Worm (Caenorhabditis elegans) whole organism, young adult: ENCODE measurements around the gene Y119D3B.14.

ENCODE experiments used
- F22D6.2 ChIP-seq: sonication (generic microtip); optimal IDR thresholded peaks from 2 replicates; lab custom pipeline; 2016; ENCODE audit warnings: mild to moderate bottlenecking, missing genetic modification characterization, missing compliant biosample characterization
- F23B12.7 ChIP-seq: sonication (generic microtip); optimal IDR thresholded peaks from 2 replicates; lab custom pipeline; 2017; ENCODE audit warnings: missing genetic modification characterization, mild to moderate bottlenecking, missing compliant biosample characterization, antibody characterized with exemption, moderate library complexity; ENCODE audit not compliant: insufficient read depth
- F33H1.4 ChIP-seq: fragments of 200-800 bp; sonication (Bioruptor generic); IDR thresholded peaks from 2 replicates; pipeline ENCODE4 v1.3.6; 2022; ENCODE audit warnings: missing genetic modification reagents, missing genetic modification characterization, missing compliant biosample characterization
- F49E8.2 ChIP-seq: sonication (generic microtip); optimal IDR thresholded peaks from 3 replicates; lab custom pipeline; 2017; ENCODE audit warnings: missing genetic modification characterization, mild to moderate bottlenecking, missing compliant biosample characterization, antibody characterized with exemption, moderate library complexity; ENCODE audit not compliant: insufficient read depth
- Y67H2A.10 ChIP-seq: fragments of 200-800 bp; sonication (Bioruptor generic); conservative IDR thresholded peaks from 2 replicates; pipeline ENCODE4 v1.3.6; 2022; ENCODE audit warnings: missing genetic modification reagents, missing genetic modification characterization, missing compliant biosample characterization
- Y95B8A.8 ChIP-seq: fragments of 200-800 bp; sonication (Bioruptor generic); IDR thresholded peaks from 2 replicates; pipeline ENCODE4 v1.3.6; 2022; ENCODE audit warnings: missing genetic modification reagents, missing genetic modification characterization, missing compliant biosample characterization
- attf-6 ChIP-seq: fragments of 200-800 bp; sonication (Bioruptor generic); IDR thresholded peaks from 2 replicates; pipeline ENCODE4 v1.3.6; 2022; ENCODE audit warnings: missing genetic modification reagents, missing genetic modification characterization, missing compliant biosample characterization
- bed-1 ChIP-seq: fragments of 200-800 bp; sonication (Bioruptor generic); IDR thresholded peaks from 2 replicates; pipeline ENCODE4 v1.3.6; 2022; ENCODE audit warnings: missing genetic modification reagents, missing genetic modification characterization, missing compliant biosample characterization
- cebp-1 ChIP-seq, 2 experiments: fragments of 200-800 bp in 1 of 2; sonication (Bioruptor generic) in 1 of 2; sonication (generic microtip) in 1 of 2; IDR thresholded peaks in 1 of 2; optimal IDR thresholded peaks in 1 of 2; 2 replicates each; pipeline versions ENCODE4 v1.3.6 to Lab custom; 2017 to 2022; ENCODE audit warnings: missing compliant biosample characterization in 2 of 2, missing genetic modification characterization in 2 of 2, mild to moderate bottlenecking in 1 of 2, missing genetic modification reagents in 1 of 2, moderate library complexity in 1 of 2
- ceh-27 ChIP-seq: fragments of 200-800 bp; sonication (Bioruptor generic); optimal IDR thresholded peaks from 2 replicates; lab custom pipeline; 2018; ENCODE audit warnings: mild to moderate bottlenecking, missing genetic modification characterization, moderate library complexity, missing compliant biosample characterization
- ceh-40 ChIP-seq: fragments of 200-800 bp; sonication (Bioruptor generic); IDR thresholded peaks from 2 replicates; pipeline ENCODE4 v1.3.6; 2022; ENCODE audit warnings: missing genetic modification characterization, missing compliant biosample characterization
- die-1 ChIP-seq: sonication (generic microtip); optimal IDR thresholded peaks from 2 replicates; lab custom pipeline; 2016; ENCODE audit warnings: missing genotype, mild to moderate bottlenecking, missing genetic modification characterization, missing compliant biosample characterization
- dpff-1 ChIP-seq: sonication (generic microtip); optimal IDR thresholded peaks from 2 replicates; lab custom pipeline; 2017; ENCODE audit warnings: mild to moderate bottlenecking, missing genetic modification characterization, missing compliant biosample characterization
- dpl-1 ChIP-seq: fragments of 150-350 bp; optimal IDR thresholded peaks from 2 replicates; lab custom pipeline; 2014; ENCODE audit warnings: missing biosample characterization, missing genetic modification reagents, missing genetic modification characterization
- ekl-4 ChIP-seq: fragments of 200-800 bp; sonication (Bioruptor generic); IDR thresholded peaks from 2 replicates; pipeline ENCODE4 v1.3.6; 2022; ENCODE audit warnings: missing genetic modification reagents, missing genetic modification characterization, missing compliant biosample characterization
- ets-4 ChIP-seq: fragments of 200-800 bp; sonication (Bioruptor generic); optimal IDR thresholded peaks from 2 replicates; lab custom pipeline; 2018; ENCODE audit warnings: mild to moderate bottlenecking, missing genetic modification characterization, missing compliant biosample characterization
- gei-17 ChIP-seq: fragments of 200-800 bp; sonication (Bioruptor generic); optimal IDR thresholded peaks from 2 replicates; lab custom pipeline; 2018; ENCODE audit warnings: mild to moderate bottlenecking, missing genetic modification characterization, missing compliant biosample characterization
- hlh-26 ChIP-seq: fragments of 200-800 bp; sonication (Bioruptor generic); conservative IDR thresholded peaks from 2 replicates; pipeline ENCODE4 v1.3.6; 2022; ENCODE audit warnings: missing genetic modification reagents, missing genetic modification characterization, missing compliant biosample characterization
- hmg-1.2 ChIP-seq: fragments of 200-800 bp; sonication (Bioruptor generic); IDR thresholded peaks from 2 replicates; pipeline ENCODE4 v1.3.6; 2022; ENCODE audit warnings: missing genetic modification reagents, missing genetic modification characterization, missing compliant biosample characterization
- let-607 ChIP-seq, 2 experiments: fragments of 200-800 bp in 1 of 2; sonication (Bioruptor generic) in 1 of 2; sonication (generic microtip) in 1 of 2; optimal IDR thresholded peaks; 2 replicates each; lab custom pipeline; 2016 to 2018; ENCODE audit warnings: mild to moderate bottlenecking in 2 of 2, missing compliant biosample characterization in 2 of 2, missing genetic modification characterization in 2 of 2, moderate library complexity in 2 of 2, missing genotype in 1 of 2
- lin-26 ChIP-seq: fragments of 200-800 bp; sonication (Bioruptor generic); IDR thresholded peaks from 2 replicates; pipeline ENCODE4 v1.3.6; 2022; ENCODE audit warnings: missing genetic modification reagents, missing genetic modification characterization, missing compliant biosample characterization
- madf-6 ChIP-seq: fragments of 200-800 bp; sonication (Bioruptor generic); IDR thresholded peaks from 2 replicates; pipeline ENCODE4 v1.3.6; 2022; ENCODE audit warnings: missing genetic modification reagents, missing genetic modification characterization, missing compliant biosample characterization
- mes-4 ChIP-seq: sonication (generic microtip); optimal IDR thresholded peaks from 2 replicates; lab custom pipeline; 2016; ENCODE audit warnings: missing genotype, missing genetic modification characterization, missing compliant biosample characterization
- nhr-80 ChIP-seq: sonication (generic microtip); optimal IDR thresholded peaks from 2 replicates; lab custom pipeline; 2016; ENCODE audit warnings: missing genetic modification characterization, missing compliant biosample characterization
- nhr-90 ChIP-seq: sonication (generic microtip); optimal IDR thresholded peaks from 2 replicates; lab custom pipeline; 2016; ENCODE audit warnings: missing genotype, mild to moderate bottlenecking, missing genetic modification characterization, missing compliant biosample characterization
- pbrm-1 ChIP-seq: fragments of 200-800 bp; sonication (Bioruptor generic); IDR thresholded peaks from 2 replicates; pipeline ENCODE4 v1.3.6; 2022; ENCODE audit warnings: missing genetic modification reagents, missing genetic modification characterization, missing compliant biosample characterization
- rpc-1 ChIP-seq, 2 experiments: fragments of 150-350 bp in 1 of 2; sonication (generic microtip) in 1 of 2; optimal IDR thresholded peaks; 2 replicates each; lab custom pipeline; 2014 to 2018; ENCODE audit warnings: missing biosample characterization in 1 of 2, missing genetic modification characterization in 1 of 2, missing genetic modification reagents in 1 of 2, missing genotype in 1 of 2
- sdz-38 ChIP-seq: sonication (generic microtip); optimal IDR thresholded peaks from 2 replicates; lab custom pipeline; 2016; ENCODE audit warnings: missing genotype, missing genetic modification characterization, missing compliant biosample characterization
- snpc-4 ChIP-seq, 5 experiments: fragments of 150-350 bp in 1 of 5; sonication (generic microtip) in 4 of 5; optimal IDR thresholded peaks; 2 replicates each; lab custom pipeline; 2014 to 2018; ENCODE audit warnings: missing genetic modification characterization in 5 of 5, missing biosample characterization in 3 of 5, antibody characterized with exemption in 2 of 5, mild to moderate bottlenecking in 2 of 5, missing compliant biosample characterization in 2 of 5, missing genotype in 2 of 5, moderate library complexity in 2 of 5, missing genetic modification reagents in 1 of 5
- tbp1 ChIP-seq: fragments of 200-800 bp; sonication (Bioruptor generic); optimal IDR thresholded peaks from 2 replicates; lab custom pipeline; 2018; ENCODE audit warnings: mild to moderate bottlenecking, missing genetic modification characterization, missing compliant biosample characterization
- tbx-9 ChIP-seq: sonication (generic microtip); optimal IDR thresholded peaks from 2 replicates; lab custom pipeline; 2016; ENCODE audit warnings: borderline replicate concordance, missing genetic modification characterization, inconsistent platforms, missing compliant biosample characterization
- ztf-28 ChIP-seq: fragments of 200-800 bp; sonication (Bioruptor generic); IDR thresholded peaks from 2 replicates; pipeline ENCODE4 v1.3.6; 2022; ENCODE audit warnings: missing genetic modification reagents, missing genetic modification characterization, missing compliant biosample characterization

Y119D3B.14 gene

ce11 chrIII:1196192-1196591, 2.6 kb upstream of the Y119D3B.14 start, which contains the start of gene dss-1:
Gene dss-1 (minus strand): TSS chrIII:1196292.
- TF ChIP-seq ceh-27 (GFP tag; lab: Kevin White, UChicago) (no peak), Y95B8A.8 (GFP tag; lab: Robert Waterston, UW) (no peak), nhr-90 (tag; lab: Kevin White, UChicago) (no peak), mes-4 (tag; lab: Kevin White, UChicago) (no peak), tbp1 (GFP tag; lab: Kevin White, UChicago) (no peak), sdz-38 (tag; lab: Kevin White, UChicago) (no peak), F49E8.2 (tag; lab: Kevin White, UChicago) (no peak), Y67H2A.10 (GFP tag; lab: Robert Waterston, UW) (no peak), let-607 (tag; optimal IDR thresholded peaks at IDR 0.05; lab: Kevin White, UChicago) (no peak), attf-6 (no peak), cebp-1 (GFP tag; IDR thresholded peaks at IDR 0.05; lab: Robert Waterston, UW) (no peak), cebp-1 (tag; optimal IDR thresholded peaks at IDR 0.05; lab: Kevin White, UChicago) (no peak), lin-26 (no peak)

DNA sequence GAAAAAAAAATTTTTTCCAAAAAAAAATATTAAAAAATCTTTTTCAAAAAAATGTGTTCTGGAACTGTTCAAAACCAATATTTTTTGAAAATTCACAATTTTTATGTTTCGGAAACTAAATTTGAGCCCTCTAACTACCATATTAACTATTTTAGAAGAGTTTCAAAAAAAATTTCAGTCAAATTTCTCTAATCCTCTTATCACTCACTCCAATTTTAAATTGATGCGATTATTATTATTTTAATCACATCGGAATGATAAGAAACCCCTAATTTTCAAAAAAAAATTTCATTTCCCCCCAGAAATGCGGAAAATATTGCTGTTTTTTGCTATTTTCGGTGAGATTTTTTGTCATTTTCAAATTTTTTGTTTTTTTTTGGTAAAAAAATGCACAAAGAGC, 11.9 kb downstream of the Y119D3B.14 start, which contains the start of gene nspg-8:
Gene nspg-8, plus strand, starts transcription at position 301 of the 400 bp plus-strand sequence.
- TF ChIP-seq pbrm-1 (GFP tag; lab: Robert Waterston, UW), result no peak

- TF ChIP-seq die-1 (tag; lab: Kevin White, UChicago), result no peak
- TF ChIP-seq hlh-26, result no peak
- TF ChIP-seq nhr-80, result no peak
- TF ChIP-seq madf-6 (GFP tag; lab: Robert Waterston, UW), result no peak
- no peak for TF ChIP-seq ets-4 (GFP tag; lab: Kevin White, UChicago)
- no peak for TF ChIP-seq F23B12.7 (tag; lab: Kevin White, UChicago)
- TF ChIP-seq Y67H2A.10 (GFP tag; lab: Robert Waterston, UW), result no peak
- no peak for TF ChIP-seq dpff-1
- no peak for TF ChIP-seq cebp-1 (GFP tag; IDR thresholded peaks at IDR 0.05; lab: Robert Waterston, UW)
- TF ChIP-seq cebp-1 (tag; optimal IDR thresholded peaks at IDR 0.05; lab: Kevin White, UChicago), result no peak
- no peak for TF ChIP-seq nhr-90 (tag; lab: Kevin White, UChicago)
- no peak for TF ChIP-seq snpc-4 (GFP tag; optimal IDR thresholded peaks at IDR 0.05; lab: Kevin White, UChicago)
- TF ChIP-seq snpc-4 (tag; optimal IDR thresholded peaks at IDR 0.05; lab: Kevin White, UChicago), result no peak
- no peak for TF ChIP-seq ceh-40 (GFP tag; lab: Robert Waterston, UW)
- no peak for TF ChIP-seq bed-1
- TF ChIP-seq rpc-1 (optimal IDR thresholded peaks at IDR 0.05; lab: Kevin White, UChicago), result no peak
- TF ChIP-seq rpc-1 (tag; optimal IDR thresholded peaks at IDR 0.05; lab: Kevin White, UChicago), result no peak
- TF ChIP-seq F22D6.2 (tag; lab: Kevin White, UChicago), result no peak
- no peak for TF ChIP-seq dpl-1
- TF ChIP-seq F33H1.4 (GFP tag; lab: Robert Waterston, UW), result no peak
These were observed 14.6 kb downstream of the Y119D3B.14 start for ce11 chrIII:1179006-1179405.

DNA sequence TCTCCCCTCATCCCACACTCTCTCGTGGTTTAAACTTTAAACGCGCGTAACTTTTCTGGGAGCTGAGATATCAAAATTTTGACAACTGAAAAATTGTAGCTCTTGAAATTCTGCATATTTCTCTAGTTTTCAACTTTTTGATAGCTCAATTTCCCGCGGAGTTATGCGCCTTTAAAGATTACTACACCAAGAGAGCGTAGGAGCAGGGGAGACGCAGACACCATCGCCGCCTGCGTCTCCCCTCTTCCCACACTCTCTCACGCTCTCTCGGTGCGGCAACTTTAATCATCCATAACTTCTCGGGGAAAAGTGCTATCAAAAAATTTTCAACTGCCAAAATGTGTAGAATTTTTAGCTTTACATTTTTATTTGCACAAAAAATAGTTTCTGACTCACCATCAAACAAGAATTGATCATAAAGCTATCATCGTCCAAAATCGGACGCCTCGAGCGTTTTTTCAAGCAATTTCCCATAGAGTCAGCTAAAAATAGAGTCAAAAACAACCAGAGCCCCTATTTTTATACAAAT, 17.5 kb downstream of the Y119D3B.14 start, which contains the start of gene eak-3:
Gene eak-3, minus strand, starts transcription at position 479 of the 529 bp plus-strand sequence.
- TF ChIP-seq ztf-28 (GFP tag; lab: Robert Waterston, UW), result no peak
- no peak for TF ChIP-seq gei-17 (GFP tag; lab: Kevin White, UChicago)
- TF ChIP-seq hmg-1.2 (GFP tag; lab: Robert Waterston, UW), result peak; percentile 78
- TF ChIP-seq ekl-4, result no peak
- no peak for TF ChIP-seq tbx-9
